Worm (Caenorhabditis elegans) whole organism, mixed stage, embryonic: Measurements from ENCODE around the gene sfxn-1.2.

Source experiments
- M03D4.4 ChIP-seq: sonication (generic microtip); optimal IDR thresholded peaks from 2 replicates; lab custom pipeline; 2017; ENCODE audit warnings: mild to moderate bottlenecking, missing genetic modification characterization, missing compliant biosample characterization
- bed-3 ChIP-seq: fragments of 200-800 bp; sonication (Bioruptor generic); optimal IDR thresholded peaks from 3 replicates; lab custom pipeline; 2018; ENCODE audit warnings: mild to moderate bottlenecking, missing genetic modification characterization, moderate library complexity, missing compliant biosample characterization
- blmp-1 ChIP-seq: fragments of 150-350 bp; optimal IDR thresholded peaks from 2 replicates; lab custom pipeline; 2014; ENCODE audit warnings: missing biosample characterization, missing genetic modification characterization
- ceh-39 ChIP-seq: fragments of 150-350 bp; optimal IDR thresholded peaks from 2 replicates; lab custom pipeline; 2014; ENCODE audit warnings: missing biosample characterization, missing genetic modification characterization
- ceh-83 ChIP-seq: fragments of 200-800 bp; sonication (Bioruptor generic); optimal IDR thresholded peaks from 2 replicates; lab custom pipeline; 2018; ENCODE audit warnings: mild to moderate bottlenecking, missing genetic modification characterization, missing compliant biosample characterization
- ces-1 ChIP-seq: fragments of 150-350 bp; optimal IDR thresholded peaks from 2 replicates; lab custom pipeline; 2014; ENCODE audit warnings: missing biosample characterization, missing genetic modification reagents, missing genetic modification characterization
- cnd-1 ChIP-seq: fragments of 200-800 bp; sonication (Bioruptor generic); optimal IDR thresholded peaks from 2 replicates; lab custom pipeline; 2018; ENCODE audit warnings: mild to moderate bottlenecking, missing genetic modification characterization, missing compliant biosample characterization
- drap-1 ChIP-seq: fragments of 200-800 bp; sonication (Bioruptor generic); optimal IDR thresholded peaks from 3 replicates; lab custom pipeline; 2018; ENCODE audit warnings: mild to moderate bottlenecking, missing genetic modification characterization, missing compliant biosample characterization
- elt-1 ChIP-seq: sonication (generic microtip); optimal IDR thresholded peaks from 2 replicates; lab custom pipeline; 2017; ENCODE audit warnings: missing genetic modification characterization, mild to moderate bottlenecking, missing compliant biosample characterization, antibody characterized with exemption, moderate library complexity, borderline replicate concordance; ENCODE audit not compliant: insufficient read depth
- elt-3 ChIP-seq: fragments of 150-350 bp; optimal IDR thresholded peaks from 2 replicates; lab custom pipeline; 2014; ENCODE audit warnings: missing biosample characterization, missing genetic modification characterization
- flh-1 ChIP-seq: fragments of 200-800 bp; sonication (Bioruptor generic); optimal IDR thresholded peaks from 2 replicates; lab custom pipeline; 2018; ENCODE audit warnings: mild to moderate bottlenecking, missing genetic modification characterization, moderate library complexity, missing compliant biosample characterization
- ham-2 ChIP-seq: fragments of 200-800 bp; sonication (Bioruptor generic); optimal IDR thresholded peaks from 2 replicates; lab custom pipeline; 2018; ENCODE audit warnings: mild to moderate bottlenecking, missing genetic modification characterization, missing compliant biosample characterization
- hlh-1 ChIP-seq: fragments of 150-350 bp; optimal IDR thresholded peaks from 2 replicates; lab custom pipeline; 2014; ENCODE audit warnings: missing biosample characterization, missing genetic modification reagents, missing genetic modification characterization
- lin-13 ChIP-seq: fragments of 150-350 bp; optimal IDR thresholded peaks from 2 replicates; lab custom pipeline; 2014; ENCODE audit warnings: missing biosample characterization, missing genetic modification characterization
- lin-32 ChIP-seq: fragments of 200-800 bp; sonication (Bioruptor generic); optimal IDR thresholded peaks from 2 replicates; lab custom pipeline; 2018; ENCODE audit warnings: mild to moderate bottlenecking, missing genetic modification characterization, missing compliant biosample characterization
- mab-5 ChIP-seq: fragments of 150-350 bp; optimal IDR thresholded peaks from 2 replicates; lab custom pipeline; 2014; ENCODE audit warnings: missing biosample characterization, missing genetic modification characterization
- mep-1 ChIP-seq: fragments of 150-350 bp; optimal IDR thresholded peaks from 2 replicates; lab custom pipeline; 2017; ENCODE audit warnings: missing biosample characterization, missing genetic modification reagents, missing genetic modification characterization, inconsistent platforms
- mls-2 ChIP-seq: sonication (generic microtip); optimal IDR thresholded peaks from 2 replicates; lab custom pipeline; 2016; ENCODE audit warnings: mild to moderate bottlenecking, missing genetic modification characterization, moderate library complexity, missing compliant biosample characterization
- nhr-12 ChIP-seq: fragments of 150-350 bp; optimal IDR thresholded peaks from 2 replicates; lab custom pipeline; 2014; ENCODE audit warnings: missing biosample characterization, missing genetic modification characterization
- nhr-237 ChIP-seq: fragments of 150-350 bp; optimal IDR thresholded peaks from 2 replicates; lab custom pipeline; 2014; ENCODE audit warnings: missing biosample characterization, missing genetic modification characterization
- nhr-28 ChIP-seq: fragments of 150-350 bp; optimal IDR thresholded peaks from 2 replicates; lab custom pipeline; 2014; ENCODE audit warnings: missing biosample characterization, missing genetic modification characterization
- nhr-76 ChIP-seq: sonication (generic microtip); optimal IDR thresholded peaks from 2 replicates; lab custom pipeline; 2017; ENCODE audit warnings: missing biosample characterization, missing genetic modification characterization
- pha-4 ChIP-seq: fragments of 150-350 bp; optimal IDR thresholded peaks from 2 replicates; lab custom pipeline; 2018; ENCODE audit warnings: missing biosample characterization, missing genetic modification reagents, missing genetic modification characterization
- sem-2 ChIP-seq: fragments of 200-800 bp; sonication (Bioruptor generic); optimal IDR thresholded peaks from 2 replicates; lab custom pipeline; 2018; ENCODE audit warnings: mild to moderate bottlenecking, missing genetic modification characterization, missing compliant biosample characterization
- snpc-4 ChIP-seq: fragments of 150-350 bp; optimal IDR thresholded peaks from 2 replicates; lab custom pipeline; 2014; ENCODE audit warnings: missing biosample characterization, missing genetic modification characterization
- sptf-1 ChIP-seq: sonication (generic microtip); optimal IDR thresholded peaks from 2 replicates; lab custom pipeline; 2017; ENCODE audit warnings: mild to moderate bottlenecking, missing genetic modification characterization, moderate library complexity, missing compliant biosample characterization
- unc-120 ChIP-seq: sonication (generic microtip); optimal IDR thresholded peaks from 2 replicates; lab custom pipeline; 2017; ENCODE audit warnings: missing genetic modification characterization, missing compliant biosample characterization; ENCODE audit not compliant: poor library complexity, severe bottlenecking
- unc-39 ChIP-seq: fragments of 150-350 bp; optimal IDR thresholded peaks from 2 replicates; lab custom pipeline; 2014; ENCODE audit warnings: missing biosample characterization, missing genetic modification characterization
- unc-62 ChIP-seq: fragments of 150-350 bp; optimal IDR thresholded peaks from 2 replicates; lab custom pipeline; 2014; ENCODE audit warnings: missing biosample characterization, missing genetic modification reagents, missing genetic modification characterization
- zip-8 ChIP-seq: fragments of 150-350 bp; optimal IDR thresholded peaks from 2 replicates; lab custom pipeline; 2014; ENCODE audit warnings: missing biosample characterization, missing genetic modification characterization
- ztf-11 ChIP-seq: fragments of 150-350 bp; optimal IDR thresholded peaks from 2 replicates; lab custom pipeline; 2014; ENCODE audit warnings: missing biosample characterization, missing genetic modification characterization

The sfxn-1.2 gene

DNA sequence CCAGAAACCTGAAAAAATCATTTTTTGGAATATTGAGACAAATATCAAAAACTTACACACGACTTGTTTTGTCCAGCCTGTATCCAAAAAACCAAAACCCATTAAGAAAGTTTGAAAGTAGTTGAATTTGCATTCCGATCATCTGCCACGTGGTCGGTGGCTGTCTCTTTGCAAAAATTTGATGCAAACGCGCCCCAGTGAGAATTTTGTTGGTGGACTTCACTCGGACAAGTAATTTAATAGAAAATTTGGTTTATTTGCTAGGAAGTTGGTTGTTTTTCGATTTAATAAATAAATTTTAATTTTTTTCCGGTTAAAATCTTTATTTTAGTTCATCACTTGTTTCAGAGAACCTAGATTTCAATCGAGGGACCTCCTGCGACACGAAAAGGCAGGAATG, 10.5 kb upstream of the sfxn-1.2 start:
- TF ChIP-seq flh-1 (GFP tag; lab: Kevin White, UChicago) (no peak), mab-5 (tag; lab: Kevin White, UChicago) (no peak), sem-2 (GFP tag; lab: Kevin White, UChicago) (no peak)

DNA sequence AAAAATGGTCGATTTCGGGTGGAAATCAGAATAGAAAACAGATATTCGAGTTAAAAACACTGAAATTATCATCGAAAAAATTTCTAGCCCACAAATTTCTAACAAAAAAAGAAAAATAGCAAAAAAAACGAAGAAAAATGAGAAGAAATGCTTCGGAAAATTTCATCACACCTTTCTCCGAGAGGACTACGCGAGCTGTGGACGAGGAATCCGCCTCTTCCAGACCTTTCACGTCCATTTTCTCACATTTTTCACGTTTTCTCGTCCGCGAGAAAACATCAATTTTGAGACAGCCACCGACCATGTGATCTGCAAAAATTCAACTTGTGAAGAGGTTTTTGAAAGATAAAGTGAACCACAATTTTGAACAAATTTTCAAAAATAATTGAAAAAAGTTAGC, 9.4 kb upstream of the sfxn-1.2 start:
- TF ChIP-seq bed-3 (no peak), elt-1 (tag; lab: Kevin White, UChicago) (no peak), unc-62 (no peak), unc-39 (tag; lab: Kevin White, UChicago) (no peak), flh-1 (GFP tag; lab: Kevin White, UChicago) (no peak), ztf-11 (tag; lab: Kevin White, UChicago) (no peak), zip-8 (tag; lab: Kevin White, UChicago) (no peak), ham-2 (GFP tag; lab: Kevin White, UChicago) (no peak)

DNA sequence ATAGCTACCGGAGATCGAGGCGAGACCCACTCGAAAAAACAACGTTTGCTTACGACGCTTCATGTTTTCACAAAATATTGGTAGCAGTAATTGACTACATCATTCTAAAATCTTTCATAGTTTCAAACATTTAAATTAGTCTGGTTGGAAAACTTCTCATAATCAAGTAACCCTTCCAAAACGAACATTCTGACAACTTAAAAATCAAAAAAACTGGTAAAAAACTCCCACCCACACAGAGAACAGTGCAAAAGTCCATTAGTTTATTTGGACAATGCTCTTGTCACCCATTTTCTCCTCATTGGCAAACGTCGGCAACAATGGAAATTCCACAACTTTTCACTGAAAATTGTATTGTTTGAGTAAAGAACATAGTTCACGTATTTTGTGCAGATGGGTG, 8.5 kb upstream of the sfxn-1.2 start, which contains the start of gene F37H8.6:
Gene F37H8.6 (minus strand): TSS at position 101 of the 400 bp plus-strand sequence.
- no peak for TF ChIP-seq flh-1 (GFP tag; lab: Kevin White, UChicago)
- TF ChIP-seq elt-1 (tag; lab: Kevin White, UChicago) = no peak
- TF ChIP-seq nhr-12 (tag; lab: Kevin White, UChicago) = no peak
- TF ChIP-seq elt-3 = no peak
- TF ChIP-seq mls-2 (tag; lab: Kevin White, UChicago) = no peak
- TF ChIP-seq unc-39 (tag; lab: Kevin White, UChicago) = no peak
- TF ChIP-seq mab-5 (tag; lab: Kevin White, UChicago) = no peak
- no peak for TF ChIP-seq lin-13 (tag; lab: Kevin White, UChicago)
- TF ChIP-seq hlh-1 (tag; lab: Kevin White, UChicago) = no peak
- no peak for TF ChIP-seq sem-2 (GFP tag; lab: Kevin White, UChicago)
- TF ChIP-seq nhr-28 = no peak

DNA sequence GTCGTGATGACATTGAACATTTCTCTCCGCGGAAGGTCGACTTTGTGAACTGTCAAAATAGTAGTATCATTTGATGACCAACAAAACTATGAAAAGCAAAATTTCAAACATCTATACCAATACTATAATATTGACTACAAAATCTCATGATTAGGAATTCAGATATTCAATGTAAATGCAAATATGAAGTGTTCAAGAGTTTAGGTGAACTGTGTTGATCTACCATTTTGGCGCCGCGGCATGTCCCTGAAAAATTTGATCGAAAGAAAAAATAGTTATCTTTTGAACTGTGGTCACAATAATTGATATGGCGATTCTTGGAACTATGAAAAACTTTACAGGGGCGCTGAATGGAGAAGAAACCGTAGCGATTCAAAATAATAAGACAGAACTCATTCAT, 7.1 kb upstream of the sfxn-1.2 start:
- TF ChIP-seq ceh-39 (no peak), unc-120 (tag; lab: Kevin White, UChicago) (no peak), sem-2 (GFP tag; lab: Kevin White, UChicago) (no peak), nhr-237 (tag; lab: Kevin White, UChicago) (no peak), M03D4.4 (tag; lab: Kevin White, UChicago) (no peak)

DNA sequence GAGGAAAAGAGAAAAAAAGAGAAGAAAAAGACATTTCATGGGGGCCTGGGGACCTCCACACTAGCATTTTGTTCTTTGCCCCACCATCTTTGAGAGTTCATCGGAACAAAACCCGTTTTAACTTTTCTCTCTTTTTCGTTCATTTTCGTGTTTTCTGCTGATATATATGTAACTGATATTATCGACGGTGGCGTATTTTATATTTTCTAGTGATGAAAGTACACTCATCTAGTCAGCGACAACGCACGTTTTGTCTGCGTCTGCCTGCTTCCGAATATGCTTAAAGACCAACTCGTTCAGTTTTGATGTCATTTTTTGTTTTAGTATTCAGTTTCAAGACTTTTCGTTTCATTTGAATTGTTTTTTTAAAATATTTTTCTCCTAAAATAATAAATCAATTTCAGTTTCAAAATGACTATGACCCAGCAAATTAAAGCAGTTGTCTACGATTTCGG, 4.6 kb upstream of the sfxn-1.2 start, which contains the start of gene bigr-1:
Gene bigr-1 (plus strand): TSS at position 405 of the 455 bp plus-strand sequence.
- TF ChIP-seq pha-4 (tag; lab: Kevin White, UChicago) = no peak
- no peak for TF ChIP-seq nhr-12 (tag; lab: Kevin White, UChicago)
- TF ChIP-seq ceh-83 (GFP tag; lab: Kevin White, UChicago) = no peak
- TF ChIP-seq nhr-237 (tag; lab: Kevin White, UChicago) = no peak
- TF ChIP-seq ceh-39 = no peak
- no peak for TF ChIP-seq cnd-1 (tag; lab: Kevin White, UChicago)
- TF ChIP-seq lin-13 (tag; lab: Kevin White, UChicago) = no peak

DNA sequence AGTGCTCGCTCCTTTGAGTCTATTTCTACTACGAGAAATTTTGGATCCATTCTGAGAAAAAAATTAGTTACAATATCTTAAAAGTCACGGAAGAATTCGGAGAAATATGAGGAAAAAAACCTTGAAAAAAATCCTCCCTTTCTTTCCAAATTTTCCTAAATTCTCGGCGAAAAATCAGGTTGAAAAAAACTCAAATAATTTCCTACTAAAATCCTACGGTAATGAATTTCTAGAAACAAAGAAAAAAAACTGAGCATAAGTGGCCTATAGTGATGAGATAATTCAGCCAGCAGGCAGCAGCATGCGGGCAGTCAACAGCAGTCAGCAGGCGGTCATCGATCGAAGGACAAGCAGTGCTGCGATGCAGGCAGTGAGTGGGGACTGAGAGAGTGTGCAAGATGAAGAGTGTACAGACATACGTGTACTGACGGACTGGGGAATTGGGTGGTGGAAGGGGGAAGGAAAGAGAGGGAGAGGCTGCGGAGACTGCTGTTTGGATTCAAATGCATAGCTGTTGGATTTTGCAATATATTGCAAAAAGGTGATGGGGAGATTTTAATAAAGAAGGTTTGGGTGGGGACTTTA, 979 bp upstream of the sfxn-1.2 start, which contains the start of gene lir-3:
Gene lir-3 (minus strand): TSS at position 51 of the 585 bp plus-strand sequence.
- TF ChIP-seq unc-39 (tag; lab: Kevin White, UChicago) (no peak), cnd-1 (tag; lab: Kevin White, UChicago) (peak; percentile 19), mls-2 (tag; lab: Kevin White, UChicago) (peak; percentile 21), elt-1 (tag; lab: Kevin White, UChicago) (no peak), ces-1 (GFP tag; lab: Kevin White, UChicago) (peak; percentile 15), drap-1 (GFP tag; lab: Kevin White, UChicago) (peak; percentile 21), mep-1 (tag; lab: Kevin White, UChicago) (peak; percentile 0), ham-2 (GFP tag; lab: Kevin White, UChicago) (peak; percentile 48), hlh-1 (tag; lab: Kevin White, UChicago) (peak; percentile 48), unc-120 (tag; lab: Kevin White, UChicago) (peak; percentile 11), ceh-39 (no peak), nhr-76 (tag; lab: Kevin White, UChicago) (no peak), blmp-1 (no peak), pha-4 (tag; lab: Kevin White, UChicago) (no peak), zip-8 (tag; lab: Kevin White, UChicago) (no peak), snpc-4 (no peak), sptf-1 (tag; lab: Kevin White, UChicago) (no peak), lin-32 (GFP tag; lab: Kevin White, UChicago) (peak; percentile 34)
